Fruit fly (Drosophila melanogaster) whole organism, embryonic: Measurements from ENCODE around the gene CG17841.

ENCODE experiments used
- Bteb2 ChIP-seq: fragments of 200-800 bp; sonication (Bioruptor generic); optimal IDR thresholded peaks from 2 replicates; lab custom pipeline; 2016; ENCODE audit warnings: missing biosample characterization, missing genetic modification characterization
- C15 ChIP-seq: fragments of 200-800 bp; sonication (Bioruptor generic); IDR thresholded peaks from 3 replicates; pipeline ENCODE4 v1.3.6; 2022; ENCODE audit warnings: missing biosample characterization, missing genetic modification characterization
- CG1024 ChIP-seq: fragments of 200-800 bp; sonication (Bioruptor generic); IDR thresholded peaks from 2 replicates; pipeline ENCODE4 v1.3.6; 2022; ENCODE audit warnings: missing biosample characterization, missing genetic modification characterization
- CG11085 ChIP-seq: fragments of 200-800 bp; sonication (Bioruptor generic); IDR thresholded peaks from 2 replicates; pipeline ENCODE4 v1.3.6; 2022; ENCODE audit warnings: missing biosample characterization, missing genetic modification characterization
- CG11398 ChIP-seq: fragments of 200-800 bp; sonication (Bioruptor generic); optimal IDR thresholded peaks from 2 replicates; lab custom pipeline; 2016; ENCODE audit warnings: missing biosample characterization, missing genetic modification characterization
- CG13894 ChIP-seq: fragments of 200-800 bp; sonication (Bioruptor generic); optimal IDR thresholded peaks from 3 replicates; lab custom pipeline; 2018; ENCODE audit warnings: missing biosample characterization, mild to moderate bottlenecking, missing genetic modification characterization, moderate library complexity
- CG14860 ChIP-seq: fragments of 200-800 bp; sonication (Bioruptor generic); IDR thresholded peaks from 3 replicates; pipeline ENCODE4 v1.3.6; 2022; ENCODE audit warnings: missing biosample characterization, missing genetic modification characterization; ENCODE audit not compliant: partially characterized antibody
- CG3407 ChIP-seq: fragments of 200-800 bp; sonication (Bioruptor generic); optimal IDR thresholded peaks from 2 replicates; lab custom pipeline; 2018; ENCODE audit warnings: missing biosample characterization, mild to moderate bottlenecking, missing genetic modification characterization
- CG34224 ChIP-seq: fragments of 200-800 bp; sonication (Bioruptor generic); IDR thresholded peaks from 3 replicates; pipeline ENCODE4 v1.3.6; 2022; ENCODE audit warnings: missing biosample characterization, missing genetic modification characterization; ENCODE audit not compliant: partially characterized antibody
- CG34422 ChIP-seq: fragments of 200-800 bp; sonication (Bioruptor generic); IDR thresholded peaks from 3 replicates; pipeline ENCODE4 v1.3.6; 2022; ENCODE audit warnings: missing biosample characterization, missing genetic modification characterization
- CG8388 ChIP-seq: fragments of 200-800 bp; sonication (Bioruptor generic); optimal IDR thresholded peaks from 2 replicates; lab custom pipeline; 2019; ENCODE audit warnings: missing biosample characterization, mild to moderate bottlenecking, missing genetic modification characterization, moderate library complexity
- CoRest ChIP-seq: fragments of 200-800 bp; sonication (Bioruptor generic); optimal IDR thresholded peaks from 3 replicates; lab custom pipeline; 2018; ENCODE audit warnings: missing biosample characterization, mild to moderate bottlenecking, missing genetic modification characterization, moderate library complexity
- Elba2 ChIP-seq: fragments of 200-800 bp; sonication (Bioruptor generic); optimal IDR thresholded peaks from 3 replicates; lab custom pipeline; 2016; ENCODE audit warnings: missing biosample characterization, missing genetic modification characterization
- Ets65A ChIP-seq: fragments of 200-800 bp; sonication (Bioruptor generic); peaks from one replicate; lab custom pipeline; 2016; ENCODE audit warnings: missing biosample characterization, missing genetic modification characterization
- Ets97D ChIP-seq: fragments of 200-800 bp; sonication (Bioruptor generic); optimal IDR thresholded peaks from 3 replicates; lab custom pipeline; 2016; ENCODE audit warnings: missing biosample characterization, missing genetic modification characterization
- Gsc ChIP-seq: fragments of 200-800 bp; sonication (Bioruptor generic); IDR thresholded peaks from 2 replicates; pipeline ENCODE4 v1.3.6; 2022; ENCODE audit warnings: missing biosample characterization, missing genetic modification characterization
- HLH54F ChIP-seq: fragments of 200-800 bp; sonication (Bioruptor generic); optimal IDR thresholded peaks from 3 replicates; lab custom pipeline; 2016; ENCODE audit warnings: missing biosample characterization, missing genetic modification characterization
- HLHmδ ChIP-seq: fragments of 200-800 bp; sonication (Bioruptor generic); optimal IDR thresholded peaks from 2 replicates; lab custom pipeline; 2018; ENCODE audit warnings: missing biosample characterization, mild to moderate bottlenecking, missing genetic modification characterization, moderate library complexity
- HmgZ ChIP-seq: fragments of 200-800 bp; sonication (Bioruptor generic); optimal IDR thresholded peaks from 2 replicates; lab custom pipeline; 2018; ENCODE audit warnings: missing biosample characterization, mild to moderate bottlenecking, missing genetic modification characterization
- Hr51 ChIP-seq, 2 experiments: fragments of 200-800 bp; sonication (Bioruptor generic); optimal IDR thresholded peaks; 2 replicates in 1 of 2; 3 replicates in 1 of 2; lab custom pipeline; 2016 to 2018; ENCODE audit warnings: missing biosample characterization in 2 of 2, missing genetic modification characterization in 2 of 2, mild to moderate bottlenecking in 1 of 2, moderate library complexity in 1 of 2
- Lhr ChIP-seq: fragments of 200-800 bp; sonication (Bioruptor generic); optimal IDR thresholded peaks from 3 replicates; lab custom pipeline; 2017; ENCODE audit warnings: mild to moderate bottlenecking, missing biosample characterization, missing genetic modification reagents, missing genetic modification characterization
- Meics ChIP-seq: fragments of 200-800 bp; sonication (Bioruptor generic); optimal IDR thresholded peaks from 2 replicates; lab custom pipeline; 2017; ENCODE audit warnings: missing biosample characterization, mild to moderate bottlenecking, missing genetic modification characterization
- Neu2 ChIP-seq: fragments of 200-800 bp; sonication (Bioruptor generic); optimal IDR thresholded peaks from 3 replicates; lab custom pipeline; 2016; ENCODE audit warnings: missing biosample characterization, missing genetic modification characterization, borderline replicate concordance
- NfI ChIP-seq: fragments of 200-800 bp; sonication (Bioruptor generic); optimal IDR thresholded peaks from 3 replicates; lab custom pipeline; 2018; ENCODE audit warnings: missing biosample characterization, mild to moderate bottlenecking, missing genetic modification characterization, moderate library complexity
- Opbp ChIP-seq: fragments of 200-800 bp; sonication (Bioruptor generic); IDR thresholded peaks from 3 replicates; pipeline ENCODE4 v1.3.6; 2022; ENCODE audit warnings: missing biosample characterization, missing genetic modification characterization; ENCODE audit not compliant: partially characterized antibody
- ase ChIP-seq: fragments of 200-800 bp; sonication (Bioruptor generic); IDR thresholded peaks from 3 replicates; pipeline ENCODE4 v1.3.6; 2022; ENCODE audit warnings: missing biosample characterization, missing genetic modification characterization
- cato ChIP-seq: fragments of 200-800 bp; sonication (Bioruptor generic); optimal IDR thresholded peaks from 2 replicates; lab custom pipeline; 2016; ENCODE audit warnings: missing biosample characterization, missing genetic modification characterization, borderline replicate concordance
- caup ChIP-seq: fragments of 200-800 bp; sonication (Bioruptor generic); optimal IDR thresholded peaks from 3 replicates; lab custom pipeline; 2017; ENCODE audit warnings: missing biosample characterization, mild to moderate bottlenecking, missing genetic modification characterization, moderate library complexity; ENCODE audit not compliant: severe bottlenecking
- chinmo ChIP-seq: fragments of 200-800 bp; sonication (Bioruptor generic); IDR thresholded peaks from 4 replicates; pipeline ENCODE4 v1.3.6; 2022; ENCODE audit warnings: missing biosample characterization, missing genetic modification characterization; ENCODE audit not compliant: partially characterized antibody
- crp ChIP-seq, 2 experiments: fragments of 200-800 bp; sonication (Bioruptor generic); optimal IDR thresholded peaks; 2 replicates in 1 of 2; 3 replicates in 1 of 2; lab custom pipeline; 2017; ENCODE audit warnings: missing biosample characterization in 2 of 2, missing genetic modification characterization in 2 of 2, mild to moderate bottlenecking in 1 of 2, moderate library complexity in 1 of 2
- da ChIP-seq: fragments of 200-800 bp; sonication (Bioruptor generic); optimal IDR thresholded peaks from 2 replicates; lab custom pipeline; 2016; ENCODE audit warnings: missing biosample characterization, missing genetic modification characterization
- ems ChIP-seq: fragments of 200-800 bp; sonication (Bioruptor generic); optimal IDR thresholded peaks from 3 replicates; lab custom pipeline; 2016; ENCODE audit warnings: missing biosample characterization, missing genetic modification characterization
- gce ChIP-seq: fragments of 200-800 bp; sonication (Bioruptor generic); IDR thresholded peaks from 3 replicates; pipeline ENCODE4 v1.3.6; 2022; ENCODE audit warnings: missing biosample characterization, missing genetic modification characterization
- gcm2 ChIP-seq: fragments of 200-800 bp; sonication (Bioruptor generic); optimal IDR thresholded peaks from 2 replicates; lab custom pipeline; 2016; ENCODE audit warnings: missing biosample characterization, missing genetic modification characterization
- gro ChIP-seq: fragments of 200-800 bp; sonication (Bioruptor generic); optimal IDR thresholded peaks from 2 replicates; lab custom pipeline; 2016; ENCODE audit warnings: missing biosample characterization, missing genetic modification characterization
- insv ChIP-seq, 2 experiments: fragments of 200-800 bp; sonication (Bioruptor generic); optimal IDR thresholded peaks; 3 replicates each; lab custom pipeline; 2016 to 2018; ENCODE audit warnings: missing biosample characterization in 2 of 2, missing genetic modification characterization in 2 of 2
- ken ChIP-seq: fragments of 200-800 bp; sonication (Bioruptor generic); IDR thresholded peaks from 3 replicates; pipeline ENCODE4 v1.3.6; 2022; ENCODE audit warnings: missing biosample characterization, missing genetic modification characterization
- kni ChIP-seq: fragments of 200-800 bp; sonication (Bioruptor generic); optimal IDR thresholded peaks from 3 replicates; lab custom pipeline; 2017; ENCODE audit warnings: mild to moderate bottlenecking, missing biosample characterization, missing genetic modification reagents, missing genetic modification characterization
- lmd ChIP-seq: fragments of 200-800 bp; sonication (Bioruptor generic); IDR thresholded peaks from 2 replicates; pipeline ENCODE4 v1.3.6; 2022; ENCODE audit warnings: missing biosample characterization, missing genetic modification characterization
- nerfin-1 ChIP-seq: fragments of 200-800 bp; sonication (Bioruptor generic); optimal IDR thresholded peaks from 3 replicates; lab custom pipeline; 2019; ENCODE audit warnings: missing biosample characterization, mild to moderate bottlenecking, missing genetic modification characterization, moderate library complexity
- peb ChIP-seq: fragments of 200-800 bp; sonication (Bioruptor generic); IDR thresholded peaks from 2 replicates; pipeline ENCODE4 v1.3.6; 2022; ENCODE audit warnings: missing biosample characterization, missing genetic modification characterization
- pho ChIP-seq: fragments of 200-800 bp; sonication (Bioruptor generic); optimal IDR thresholded peaks from 2 replicates; lab custom pipeline; 2016; ENCODE audit warnings: missing biosample characterization, missing genetic modification characterization
- pnt ChIP-seq: fragments of 200-800 bp; sonication (Bioruptor generic); optimal IDR thresholded peaks from 3 replicates; lab custom pipeline; 2016; ENCODE audit warnings: missing biosample characterization, missing genetic modification characterization
- sna ChIP-seq: fragments of 200-800 bp; sonication (Bioruptor generic); IDR thresholded peaks from 2 replicates; pipeline ENCODE4 v1.3.6; 2022; ENCODE audit warnings: missing biosample characterization, missing genetic modification characterization; ENCODE audit not compliant: partially characterized antibody
- sr ChIP-seq: fragments of 200-800 bp; sonication (Bioruptor generic); IDR thresholded peaks from 3 replicates; pipeline ENCODE4 v1.3.6; 2022; ENCODE audit warnings: missing biosample characterization, missing genetic modification characterization
- sug ChIP-seq: fragments of 200-800 bp; optimal IDR thresholded peaks from 2 replicates; lab custom pipeline; 2019; ENCODE audit warnings: missing biosample characterization, mild to moderate bottlenecking, missing genetic modification characterization, moderate library complexity
- tna ChIP-seq: fragments of 200-800 bp; sonication (Bioruptor generic); IDR thresholded peaks from 2 replicates; pipeline ENCODE4 v1.3.6; 2022; ENCODE audit warnings: missing biosample characterization, missing genetic modification characterization; ENCODE audit not compliant: partially characterized antibody
- tup ChIP-seq: fragments of 200-800 bp; sonication (Bioruptor generic); optimal IDR thresholded peaks from 2 replicates; lab custom pipeline; 2016; ENCODE audit warnings: missing biosample characterization, mild to moderate bottlenecking, missing genetic modification characterization, moderate library complexity
- tx ChIP-seq: fragments of 200-800 bp; sonication (Bioruptor generic); optimal IDR thresholded peaks from 2 replicates; lab custom pipeline; 2016; ENCODE audit warnings: missing biosample characterization, missing genetic modification characterization
- yki ChIP-seq: fragments of >200 bp; optimal IDR thresholded peaks from 3 replicates; lab custom pipeline; 2018
- z ChIP-seq: fragments of 200-800 bp; sonication (Bioruptor generic); IDR thresholded peaks from 3 replicates; pipeline ENCODE4 v1.3.6; 2022; ENCODE audit warnings: missing biosample characterization, missing genetic modification characterization

The CG17841 gene

DNA sequence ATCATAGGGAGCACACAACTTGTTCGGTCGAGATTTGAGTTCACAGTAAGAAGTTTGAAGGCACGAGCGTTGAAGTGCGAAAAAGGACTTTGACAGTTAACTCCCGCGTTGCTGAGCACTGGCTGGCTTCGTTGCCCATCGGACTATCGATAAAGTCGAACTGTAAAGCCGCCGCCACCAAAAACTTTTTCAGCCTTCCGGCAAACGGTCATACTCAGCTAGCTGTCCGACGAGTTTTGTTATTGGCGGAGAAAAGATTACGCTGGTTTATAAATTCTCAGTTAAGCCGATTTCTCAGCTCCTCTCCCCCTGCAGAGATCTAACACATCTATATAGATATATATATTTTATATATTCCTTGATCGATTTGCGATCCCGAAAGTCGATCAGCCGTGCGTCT, 17.9 kb downstream of the CG17841 start, which contains the start of the genes Psf3 and flw (continued):
- TF ChIP-seq sr (GFP tag; lab: Robert Waterston, UW) (0 out of 3 replicates have a peak, but pooled peaks have one; percentile 18), Meics (GFP tag; lab: Kevin White, UChicago) (peak; percentile 7), yki (lab: Kevin White, UChicago) (no peak), CG1024 (GFP tag; lab: Robert Waterston, UW) (no peak), pho (GFP tag; lab: Kevin White, UChicago) (peak; percentile 20), crp (GFP tag; optimal IDR thresholded peaks at IDR 0.05; lab: Kevin White, UChicago) (peak in 1 of 2 experiments; percentile 57), Lhr (GFP tag; lab: Kevin White, UChicago) (no peak), chinmo (GFP tag; lab: Robert Waterston, UW) (0 out of 4 replicates have a peak, but pooled peaks have one; percentile 57), NfI (GFP tag; lab: Kevin White, UChicago) (peak; percentile 36), sna (GFP tag; lab: Robert Waterston, UW) (no peak), nerfin-1 (tag; lab: Kevin White, UChicago) (no peak), peb (no peak), lmd (GFP tag; lab: Robert Waterston, UW) (peak; percentile 30; the same call in 1 of the 2 replicates), gro (GFP tag; lab: Kevin White, UChicago) (no peak), HLHmδ (no peak), CG14860 (GFP tag; lab: Robert Waterston, UW) (no peak), gce (GFP tag; lab: Robert Waterston, UW) (no peak), pnt (GFP tag; lab: Kevin White, UChicago) (no peak), tna (GFP tag; lab: Robert Waterston, UW) (peak; percentile 54; the same call in 1 of the 2 replicates), Gsc (GFP tag; lab: Robert Waterston, UW) (no peak), CG34422 (no peak), gcm2 (GFP tag; lab: Kevin White, UChicago) (no peak), Ets97D (peak; percentile 84), cato (no peak), CG11085 (no peak), kni (no peak), tup (GFP tag; lab: Kevin White, UChicago) (no peak), Opbp (GFP tag; lab: Robert Waterston, UW) (peak; percentile 72; the same call in 2 of the 3 replicates), HLH54F (GFP tag; lab: Kevin White, UChicago) (peak; percentile 24), Hr51 (GFP tag; optimal IDR thresholded peaks at IDR 0.05; lab: Kevin White, UChicago) (peak in 1 of 2 experiments; percentile 3), C15 (GFP tag; lab: Robert Waterston, UW) (no peak), ems (GFP tag; lab: Kevin White, UChicago) (no peak), ken (no peak), Bteb2 (no peak), z (GFP tag; lab: Robert Waterston, UW) (no peak), Neu2 (GFP tag; lab: Kevin White, UChicago) (no peak), Ets65A (GFP tag; lab: Kevin White, UChicago) (peak; percentile 89), sug (tag; lab: Kevin White, UChicago) (no peak), CG3407 (GFP tag; lab: Kevin White, UChicago) (no peak), Elba2 (no peak), CG8388 (GFP tag; lab: Kevin White, UChicago) (no peak), CG13894 (tag; lab: Kevin White, UChicago) (no peak), CoRest (peak; percentile 51), ase (no peak), caup (GFP tag; lab: Kevin White, UChicago) (peak; percentile 37), da (GFP tag; lab: Kevin White, UChicago) (no peak), insv (GFP tag; optimal IDR thresholded peaks at IDR 0.05; lab: Kevin White, UChicago) (no peak), CG11398 (GFP tag; lab: Kevin White, UChicago) (no peak), CG34224 (peak; percentile 56; the same call in 2 of the 3 replicates), HmgZ (tag; lab: Kevin White, UChicago) (peak; percentile 55), tx (GFP tag; lab: Kevin White, UChicago) (no peak)
